Worm (Caenorhabditis elegans) whole organism, L4 larva: ENCODE results near the gene tmem-258.

Experiments used
- D1046.2 ChIP-seq: fragments of 200-800 bp; sonication (Bioruptor generic); IDR thresholded peaks from 2 replicates; pipeline ENCODE4 v1.3.6; 2022; ENCODE audit warnings: missing genetic modification characterization, missing compliant biosample characterization
- F10B5.3 ChIP-seq: sonication (generic microtip); optimal IDR thresholded peaks from 2 replicates; lab custom pipeline; 2016; ENCODE audit warnings: mild to moderate bottlenecking, missing genetic modification characterization, missing compliant biosample characterization
- F37D6.2 ChIP-seq: sonication (generic microtip); optimal IDR thresholded peaks from 2 replicates; lab custom pipeline; 2016; ENCODE audit warnings: mild to moderate bottlenecking, missing genetic modification characterization, missing compliant biosample characterization
- F44E2.7 ChIP-seq: fragments of 200-800 bp; sonication (Bioruptor generic); IDR thresholded peaks from 2 replicates; pipeline ENCODE4 v2.1.2; 2022; ENCODE audit warnings: missing genetic modification characterization, missing compliant biosample characterization
- T20F7.1 ChIP-seq: fragments of 200-800 bp; sonication (Bioruptor generic); optimal IDR thresholded peaks from 2 replicates; lab custom pipeline; 2018; ENCODE audit warnings: mild to moderate bottlenecking, missing genetic modification characterization, missing compliant biosample characterization
- aly-2 ChIP-seq: sonication (generic microtip); optimal IDR thresholded peaks from 2 replicates; lab custom pipeline; 2018; ENCODE audit warnings: missing biosample characterization, missing genetic modification characterization
- ama-1 ChIP-seq: fragments of 150-350 bp; optimal IDR thresholded peaks from 2 replicates; lab custom pipeline; 2014; ENCODE audit warnings: inconsistent platforms, mixed read lengths
- attf-4 ChIP-seq: sonication (generic microtip); optimal IDR thresholded peaks from 3 replicates; lab custom pipeline; 2017; ENCODE audit warnings: missing biosample characterization, missing genetic modification characterization
- ceh-20 ChIP-seq: fragments of 200-800 bp; sonication (Bioruptor generic); IDR thresholded peaks from 2 replicates; pipeline ENCODE4 v1.3.6; 2022; ENCODE audit warnings: missing genetic modification reagents, missing genetic modification characterization, missing compliant biosample characterization
- ceh-32 ChIP-seq: sonication (generic microtip); optimal IDR thresholded peaks from 2 replicates; lab custom pipeline; 2016; ENCODE audit warnings: mild to moderate bottlenecking, missing genetic modification characterization, missing compliant biosample characterization; ENCODE audit not compliant: poor library complexity
- ceh-44 ChIP-seq: fragments of 200-800 bp; sonication (Bioruptor generic); IDR thresholded peaks from 2 replicates; pipeline ENCODE4 v1.3.6; 2022; ENCODE audit warnings: missing genetic modification reagents, missing genetic modification characterization, missing compliant biosample characterization
- ceh-62 ChIP-seq: sonication (generic microtip); optimal IDR thresholded peaks from 2 replicates; lab custom pipeline; 2017; ENCODE audit warnings: missing biosample characterization, missing genetic modification characterization
- daf-12 ChIP-seq: fragments of 150-350 bp; optimal IDR thresholded peaks from 2 replicates; lab custom pipeline; 2014; ENCODE audit warnings: missing biosample characterization, missing genetic modification reagents, missing genetic modification characterization
- daf-16 ChIP-seq, 3 experiments: sonication (generic microtip); optimal IDR thresholded peaks; 2 replicates each; lab custom pipeline; 2016 to 2017; ENCODE audit warnings: missing genetic modification characterization in 3 of 3, missing genetic modification reagents in 3 of 3, mild to moderate bottlenecking in 2 of 3, missing compliant biosample characterization in 2 of 3, missing biosample characterization in 1 of 3, moderate library complexity in 1 of 3
- dmd-6 ChIP-seq: fragments of 200-800 bp; sonication (Bioruptor generic); IDR thresholded peaks from 2 replicates; pipeline ENCODE4 v1.3.6; 2022; ENCODE audit warnings: missing genetic modification reagents, missing genetic modification characterization, missing compliant biosample characterization
- dmd-8 ChIP-seq: fragments of 200-800 bp; sonication (Bioruptor generic); IDR thresholded peaks from 2 replicates; pipeline ENCODE4 v1.3.6; 2022; ENCODE audit warnings: missing genetic modification characterization, missing compliant biosample characterization
- dmd-9 ChIP-seq: fragments of 200-800 bp; sonication (Bioruptor generic); IDR thresholded peaks from 2 replicates; pipeline ENCODE4 v1.3.6; 2022; ENCODE audit warnings: missing genetic modification reagents, missing genetic modification characterization, missing compliant biosample characterization
- dpl-1 ChIP-seq: fragments of 150-350 bp; optimal IDR thresholded peaks from 2 replicates; lab custom pipeline; 2014; ENCODE audit warnings: missing biosample characterization, missing genetic modification reagents, missing genetic modification characterization
- egl-27 ChIP-seq: sonication (generic microtip); optimal IDR thresholded peaks from 3 replicates; lab custom pipeline; 2017; ENCODE audit warnings: missing biosample characterization, missing genetic modification reagents, missing genetic modification characterization
- fkh-10 ChIP-seq: fragments of 150-350 bp; optimal IDR thresholded peaks from 2 replicates; lab custom pipeline; 2014; ENCODE audit warnings: missing biosample characterization, missing genetic modification reagents, missing genetic modification characterization
- fos-1 ChIP-seq: fragments of 150-350 bp; optimal IDR thresholded peaks from 2 replicates; lab custom pipeline; 2014; ENCODE audit warnings: missing biosample characterization, missing genetic modification characterization
- hlh-11 ChIP-seq: fragments of 200-800 bp; sonication (Bioruptor generic); optimal IDR thresholded peaks from 2 replicates; lab custom pipeline; 2018; ENCODE audit warnings: mild to moderate bottlenecking, missing genetic modification characterization, missing compliant biosample characterization
- hlh-30 ChIP-seq: sonication (generic microtip); optimal IDR thresholded peaks from 2 replicates; lab custom pipeline; 2017; ENCODE audit warnings: antibody characterized with exemption, mild to moderate bottlenecking, missing genetic modification characterization, missing compliant biosample characterization; ENCODE audit not compliant: insufficient read depth
- hmg-1.1 ChIP-seq: fragments of 200-800 bp; sonication (Bioruptor generic); IDR thresholded peaks from 2 replicates; pipeline ENCODE4 v1.3.6; 2022; ENCODE audit warnings: missing genetic modification reagents, missing genetic modification characterization, missing compliant biosample characterization
- jun-1 ChIP-seq: fragments of 150-350 bp; optimal IDR thresholded peaks from 2 replicates; lab custom pipeline; 2014; ENCODE audit warnings: missing biosample characterization, missing genetic modification reagents, missing genetic modification characterization
- lin-1 ChIP-seq: fragments of 200-800 bp; sonication (Bioruptor generic); IDR thresholded peaks from 2 replicates; pipeline ENCODE4 v1.3.6; 2022; ENCODE audit warnings: missing genetic modification reagents, missing genetic modification characterization, missing compliant biosample characterization
- lin-13 ChIP-seq: fragments of 150-350 bp; optimal IDR thresholded peaks from 2 replicates; lab custom pipeline; 2014; ENCODE audit warnings: missing biosample characterization, missing genetic modification reagents, missing genetic modification characterization
- lin-29 ChIP-seq: fragments of 200-800 bp; sonication (Bioruptor generic); IDR thresholded peaks from 2 replicates; pipeline ENCODE4 v1.3.6; 2022; ENCODE audit warnings: missing genetic modification reagents, missing genetic modification characterization, missing compliant biosample characterization
- madf-5 ChIP-seq, 2 experiments: fragments of 200-800 bp; sonication (Bioruptor generic); IDR thresholded peaks; 2 replicates each; pipeline ENCODE4 v1.3.6; 2022; ENCODE audit warnings: missing compliant biosample characterization in 2 of 2, missing genetic modification characterization in 2 of 2
- mdt-29 ChIP-seq: fragments of 200-800 bp; sonication (Bioruptor generic); IDR thresholded peaks from 2 replicates; pipeline ENCODE4 v1.3.6; 2022; ENCODE audit warnings: missing genetic modification reagents, missing genetic modification characterization, missing compliant biosample characterization
- mxl-2 ChIP-seq: fragments of 200-800 bp; sonication (Bioruptor generic); conservative IDR thresholded peaks from 2 replicates; pipeline ENCODE4 v1.3.6; 2022; ENCODE audit warnings: missing genetic modification reagents, missing genetic modification characterization, missing compliant biosample characterization
- nhr-10 ChIP-seq: fragments of 150-350 bp; optimal IDR thresholded peaks from 2 replicates; lab custom pipeline; 2014; ENCODE audit warnings: missing biosample characterization, missing genetic modification characterization
- nhr-76 ChIP-seq: fragments of 150-350 bp; optimal IDR thresholded peaks from 2 replicates; lab custom pipeline; 2014; ENCODE audit warnings: missing biosample characterization, missing genetic modification characterization
- nhr-77 ChIP-seq: fragments of 150-350 bp; optimal IDR thresholded peaks from 2 replicates; lab custom pipeline; 2014; ENCODE audit warnings: missing biosample characterization, missing genetic modification characterization
- pha-4 ChIP-seq, 2 experiments: fragments of 150-350 bp in 1 of 2; fragments of 200-800 bp in 1 of 2; sonication (Bioruptor generic) in 1 of 2; IDR thresholded peaks in 1 of 2; optimal IDR thresholded peaks in 1 of 2; 2 replicates each; pipeline versions ENCODE4 v1.3.6 to Lab custom; 2014 to 2022; ENCODE audit warnings: missing genetic modification characterization in 2 of 2, missing genetic modification reagents in 2 of 2, missing biosample characterization in 1 of 2, missing compliant biosample characterization in 1 of 2
- pqm-1 ChIP-seq: sonication (generic microtip); optimal IDR thresholded peaks from 2 replicates; lab custom pipeline; 2017; ENCODE audit warnings: missing biosample characterization, missing genetic modification characterization
- sdz-12 ChIP-seq: fragments of 200-800 bp; sonication (Bioruptor generic); optimal IDR thresholded peaks from 2 replicates; lab custom pipeline; 2018; ENCODE audit warnings: mild to moderate bottlenecking, missing genetic modification characterization, missing compliant biosample characterization
- set-16 ChIP-seq: fragments of 200-800 bp; sonication (Bioruptor generic); IDR thresholded peaks from 2 replicates; pipeline ENCODE4 v1.3.6; 2022; ENCODE audit warnings: missing genetic modification reagents, missing genetic modification characterization, missing compliant biosample characterization
- skn-1 ChIP-seq: fragments of 150-350 bp; optimal IDR thresholded peaks from 2 replicates; lab custom pipeline; 2014; ENCODE audit warnings: missing biosample characterization, missing genetic modification characterization
- snpc-1.2 ChIP-seq: fragments of 200-800 bp; sonication (Bioruptor generic); IDR thresholded peaks from 2 replicates; pipeline ENCODE4 v1.3.6; 2022; ENCODE audit warnings: missing genetic modification reagents, missing genetic modification characterization, missing compliant biosample characterization
- snpc-4 ChIP-seq: fragments of 150-350 bp; optimal IDR thresholded peaks from 2 replicates; lab custom pipeline; 2014; ENCODE audit warnings: missing biosample characterization, missing genetic modification characterization
- spr-1 ChIP-seq: sonication (generic microtip); optimal IDR thresholded peaks from 2 replicates; lab custom pipeline; 2016; ENCODE audit warnings: mild to moderate bottlenecking, missing genetic modification characterization, missing compliant biosample characterization
- unc-62 ChIP-seq, 3 experiments: fragments of 150-350 bp in 1 of 3; sonication (generic microtip); optimal IDR thresholded peaks in 2 of 3; peaks in 1 of 3; 1 replicate in 1 of 3; 2 replicates in 2 of 3; lab custom pipeline; 2014 to 2017; ENCODE audit warnings: missing biosample characterization in 3 of 3, missing genetic modification characterization in 3 of 3, missing genetic modification reagents in 3 of 3, missing genotype in 1 of 3
- vab-7 ChIP-seq: fragments of 200-800 bp; sonication (Bioruptor generic); IDR thresholded peaks from 2 replicates; pipeline ENCODE4 v1.3.6; 2022; ENCODE audit warnings: missing genetic modification reagents, missing genetic modification characterization, missing compliant biosample characterization
- zag-1 ChIP-seq: fragments of 150-350 bp; optimal IDR thresholded peaks from 2 replicates; lab custom pipeline; 2014; ENCODE audit warnings: missing biosample characterization, missing genetic modification characterization
- zfp-2 ChIP-seq: sonication (generic microtip); optimal IDR thresholded peaks from 2 replicates; lab custom pipeline; 2016; ENCODE audit warnings: mild to moderate bottlenecking, missing genetic modification characterization, missing compliant biosample characterization
- zfp-3 ChIP-seq: fragments of 200-800 bp; sonication (Bioruptor generic); conservative IDR thresholded peaks from 2 replicates; pipeline ENCODE4 v1.3.6; 2022; ENCODE audit warnings: missing genetic modification reagents, missing genetic modification characterization, missing compliant biosample characterization
- zip-11 ChIP-seq: fragments of 200-800 bp; sonication (Bioruptor generic); IDR thresholded peaks from 2 replicates; pipeline ENCODE4 v1.3.6; 2022; ENCODE audit warnings: missing genetic modification characterization, missing compliant biosample characterization
- zip-2 ChIP-seq: fragments of 150-350 bp; optimal IDR thresholded peaks from 2 replicates; lab custom pipeline; 2014; ENCODE audit warnings: missing biosample characterization, missing genetic modification characterization
- ztf-7 ChIP-seq: fragments of 150-350 bp; optimal IDR thresholded peaks from 2 replicates; lab custom pipeline; 2014; ENCODE audit warnings: missing biosample characterization, missing genetic modification characterization

tmem-258 gene

ce11 chrV:7093720-7094401 lies 30.9 kb downstream of the tmem-258 start, which contains the start of gene nhr-135 (continued):
- TF ChIP-seq dpl-1 (GFP tag; lab: Kevin White, UChicago): no peak
- no peak for TF ChIP-seq ceh-44 (GFP tag; lab: Robert Waterston, UW)
- no peak for TF ChIP-seq ama-1
- no peak for TF ChIP-seq zag-1
- TF ChIP-seq ceh-32 (tag; lab: Kevin White, UChicago): no peak
- no peak for TF ChIP-seq aly-2 (tag; lab: Kevin White, UChicago)
- no peak for TF ChIP-seq fkh-10
- TF ChIP-seq madf-5 (GFP tag; IDR thresholded peaks at IDR 0.05; lab: Robert Waterston, UW): no peak
- TF ChIP-seq hmg-1.1 (GFP tag; lab: Robert Waterston, UW): no peak
- TF ChIP-seq lin-13 (GFP tag; lab: Kevin White, UChicago): no peak
- TF ChIP-seq lin-1 (GFP tag; lab: Robert Waterston, UW): peak; percentile 62; the same call in 1 of the 2 replicates
- TF ChIP-seq unc-62 (GFP tag; optimal IDR thresholded peaks at IDR 0.05 in 1 of 2; lab: Kevin White, UChicago): peak in 1 of 2 experiments; percentile 32
- no peak for TF ChIP-seq unc-62 (tag; optimal IDR thresholded peaks at IDR 0.05; lab: Kevin White, UChicago)
- TF ChIP-seq zip-11 (GFP tag; lab: Robert Waterston, UW): no peak
- TF ChIP-seq daf-12 (tag; lab: Kevin White, UChicago): no peak
- TF ChIP-seq zfp-3 (GFP tag; lab: Robert Waterston, UW): no peak
- TF ChIP-seq skn-1 (tag; lab: Kevin White, UChicago): no peak
- no peak for TF ChIP-seq attf-4
- TF ChIP-seq hlh-11 (tag; lab: Kevin White, UChicago): peak; percentile 93
- no peak for TF ChIP-seq snpc-4 (tag; lab: Kevin White, UChicago)
- TF ChIP-seq jun-1 (tag; lab: Kevin White, UChicago): no peak
- TF ChIP-seq set-16 (GFP tag; lab: Robert Waterston, UW): no peak
- TF ChIP-seq ceh-62 (tag; lab: Kevin White, UChicago): no peak
- TF ChIP-seq lin-29 (GFP tag; lab: Robert Waterston, UW): no peak
- peak; percentile 32 for TF ChIP-seq ztf-7 (tag; lab: Kevin White, UChicago)
- TF ChIP-seq D1046.2 (GFP tag; lab: Robert Waterston, UW): no peak
- TF ChIP-seq egl-27 (tag; lab: Kevin White, UChicago): no peak
- TF ChIP-seq zip-2 (tag; lab: Kevin White, UChicago): no peak
- TF ChIP-seq pqm-1 (tag; lab: Kevin White, UChicago): peak; percentile 57
- peak; percentile 7 for TF ChIP-seq spr-1 (tag; lab: Kevin White, UChicago)
- peak; percentile 94 for TF ChIP-seq dmd-6 (GFP tag; lab: Robert Waterston, UW)
- TF ChIP-seq T20F7.1 (GFP tag; lab: Kevin White, UChicago): no peak
- TF ChIP-seq sdz-12: no peak
- no peak for TF ChIP-seq vab-7 (GFP tag; lab: Robert Waterston, UW)
- no peak for TF ChIP-seq dmd-8 (GFP tag; lab: Robert Waterston, UW)
- peak in 1 of 2 experiments; percentile 7 for TF ChIP-seq daf-16 (GFP tag; optimal IDR thresholded peaks at IDR 0.05; lab: Kevin White, UChicago)
- peak; percentile 84 for TF ChIP-seq daf-16 (tag; optimal IDR thresholded peaks at IDR 0.05; lab: Kevin White, UChicago)
- no peak for TF ChIP-seq F10B5.3
- TF ChIP-seq nhr-77: peak; percentile 98
- peak; percentile 0 for TF ChIP-seq fos-1 (tag; lab: Kevin White, UChicago)
- TF ChIP-seq mdt-29: no peak
- no peak for TF ChIP-seq dmd-9 (GFP tag; lab: Robert Waterston, UW)
- peak; percentile 90 for TF ChIP-seq hlh-30 (tag; lab: Kevin White, UChicago)
- no peak for TF ChIP-seq snpc-1.2 (GFP tag; lab: Robert Waterston, UW)
- TF ChIP-seq zfp-2 (tag; lab: Kevin White, UChicago): no peak
- peak; percentile 7 for TF ChIP-seq nhr-76
- TF ChIP-seq pha-4 (GFP tag; IDR thresholded peaks at IDR 0.05; lab: Robert Waterston, UW): no peak
- TF ChIP-seq pha-4 (tag; optimal IDR thresholded peaks at IDR 0.05; lab: Kevin White, UChicago): no peak
- TF ChIP-seq F44E2.7 (GFP tag; lab: Robert Waterston, UW): no peak
- TF ChIP-seq F37D6.2 (tag; lab: Kevin White, UChicago): no peak
- TF ChIP-seq ceh-20 (GFP tag; lab: Robert Waterston, UW): no peak
- no peak for TF ChIP-seq mxl-2 (GFP tag; lab: Robert Waterston, UW)
- TF ChIP-seq nhr-10 (tag; lab: Kevin White, UChicago): peak; percentile 70
